Worm (Caenorhabditis elegans) whole organism, young adult: ENCODE results near the gene gegf-1.

Source experiments
- C06A6.2 ChIP-seq: fragments of 200-800 bp; sonication (Bioruptor generic); conservative IDR thresholded peaks from 2 replicates; pipeline ENCODE4 v1.3.6; 2022; ENCODE audit warnings: missing genetic modification characterization, missing compliant biosample characterization
- D2030.7 ChIP-seq: fragments of 200-800 bp; sonication (Bioruptor generic); IDR thresholded peaks from 2 replicates; pipeline ENCODE4 v1.3.6; 2022; ENCODE audit warnings: missing genetic modification reagents, missing genetic modification characterization, missing compliant biosample characterization
- F33H1.4 ChIP-seq: fragments of 200-800 bp; sonication (Bioruptor generic); IDR thresholded peaks from 2 replicates; pipeline ENCODE4 v1.3.6; 2022; ENCODE audit warnings: missing genetic modification reagents, missing genetic modification characterization, missing compliant biosample characterization
- F49E8.2 ChIP-seq: sonication (generic microtip); optimal IDR thresholded peaks from 3 replicates; lab custom pipeline; 2017; ENCODE audit warnings: missing genetic modification characterization, mild to moderate bottlenecking, missing compliant biosample characterization, antibody characterized with exemption, moderate library complexity; ENCODE audit not compliant: insufficient read depth
- F55B11.4 ChIP-seq: sonication (generic microtip); optimal IDR thresholded peaks from 2 replicates; lab custom pipeline; 2016; ENCODE audit warnings: missing compliant biosample characterization, missing genetic modification characterization, borderline replicate concordance; ENCODE audit not compliant: insufficient read depth
- F57C9.4 ChIP-seq: sonication (generic microtip); optimal IDR thresholded peaks from 2 replicates; lab custom pipeline; 2017; ENCODE audit warnings: mild to moderate bottlenecking, missing genetic modification characterization, missing compliant biosample characterization
- K12H6.12 ChIP-seq: fragments of 200-800 bp; sonication (Bioruptor generic); optimal IDR thresholded peaks from 2 replicates; lab custom pipeline; 2018; ENCODE audit warnings: mild to moderate bottlenecking, missing genetic modification characterization, missing compliant biosample characterization
- Y53G8AR.9 ChIP-seq: fragments of 200-800 bp; sonication (Bioruptor generic); conservative IDR thresholded peaks from 2 replicates; pipeline ENCODE4 v1.3.6; 2022; ENCODE audit warnings: missing genetic modification reagents, missing genetic modification characterization, missing compliant biosample characterization
- Y56A3A.18 ChIP-seq: fragments of 200-800 bp; sonication (Bioruptor generic); IDR thresholded peaks from 2 replicates; pipeline ENCODE4 v1.3.6; 2022; ENCODE audit warnings: missing genetic modification reagents, missing genetic modification characterization, missing compliant biosample characterization
- Y95B8A.8 ChIP-seq: fragments of 200-800 bp; sonication (Bioruptor generic); IDR thresholded peaks from 2 replicates; pipeline ENCODE4 v1.3.6; 2022; ENCODE audit warnings: missing genetic modification reagents, missing genetic modification characterization, missing compliant biosample characterization
- ZK185.1 ChIP-seq: sonication (generic microtip); optimal IDR thresholded peaks from 2 replicates; lab custom pipeline; 2016; ENCODE audit warnings: mild to moderate bottlenecking, missing genetic modification characterization, missing compliant biosample characterization; ENCODE audit not compliant: poor library complexity, severe bottlenecking
- aptf-3 ChIP-seq: fragments of 200-800 bp; sonication (Bioruptor generic); IDR thresholded peaks from 2 replicates; pipeline ENCODE4 v1.3.6; 2022; ENCODE audit warnings: missing genetic modification characterization, missing compliant biosample characterization
- attf-5 ChIP-seq: fragments of 200-800 bp; sonication (Bioruptor generic); optimal IDR thresholded peaks from 2 replicates; lab custom pipeline; 2018; ENCODE audit warnings: mild to moderate bottlenecking, missing genetic modification characterization, missing compliant biosample characterization
- attf-6 ChIP-seq: fragments of 200-800 bp; sonication (Bioruptor generic); IDR thresholded peaks from 2 replicates; pipeline ENCODE4 v1.3.6; 2022; ENCODE audit warnings: missing genetic modification reagents, missing genetic modification characterization, missing compliant biosample characterization
- bed-2 ChIP-seq: fragments of 200-800 bp; sonication (Bioruptor generic); IDR thresholded peaks from 2 replicates; pipeline ENCODE4 v1.3.6; 2022; ENCODE audit warnings: missing genetic modification reagents, missing genetic modification characterization, missing compliant biosample characterization
- ceh-100 ChIP-seq: fragments of 200-800 bp; sonication (Bioruptor generic); IDR thresholded peaks from 2 replicates; pipeline ENCODE4 v1.3.6; 2022; ENCODE audit warnings: missing genetic modification reagents, missing genetic modification characterization, missing compliant biosample characterization
- ceh-58 ChIP-seq: fragments of 200-800 bp; sonication (Bioruptor generic); IDR thresholded peaks from 2 replicates; pipeline ENCODE4 v1.3.6; 2022; ENCODE audit warnings: missing genetic modification characterization, missing compliant biosample characterization
- ceh-79 ChIP-seq: sonication (generic microtip); optimal IDR thresholded peaks from 2 replicates; lab custom pipeline; 2017; ENCODE audit warnings: mild to moderate bottlenecking, missing genetic modification characterization, missing compliant biosample characterization
- ceh-91 ChIP-seq: fragments of 200-800 bp; sonication (Bioruptor generic); IDR thresholded peaks from 2 replicates; pipeline ENCODE4 v1.3.6; 2022; ENCODE audit warnings: missing genetic modification reagents, missing genetic modification characterization, missing compliant biosample characterization
- dpl-1 ChIP-seq: fragments of 150-350 bp; optimal IDR thresholded peaks from 2 replicates; lab custom pipeline; 2014; ENCODE audit warnings: missing biosample characterization, missing genetic modification reagents, missing genetic modification characterization
- egl-44 ChIP-seq: fragments of 200-800 bp; sonication (Bioruptor generic); IDR thresholded peaks from 2 replicates; pipeline ENCODE4 v1.3.6; 2022; ENCODE audit warnings: missing genetic modification reagents, missing genetic modification characterization, missing compliant biosample characterization
- hlh-12 ChIP-seq: sonication (generic microtip); optimal IDR thresholded peaks from 2 replicates; lab custom pipeline; 2016; ENCODE audit warnings: missing genetic modification characterization, missing compliant biosample characterization
- hlh-26 ChIP-seq: fragments of 200-800 bp; sonication (Bioruptor generic); conservative IDR thresholded peaks from 2 replicates; pipeline ENCODE4 v1.3.6; 2022; ENCODE audit warnings: missing genetic modification reagents, missing genetic modification characterization, missing compliant biosample characterization
- hmg-20 ChIP-seq: fragments of 200-800 bp; sonication (Bioruptor generic); IDR thresholded peaks from 2 replicates; pipeline ENCODE4 v1.3.6; 2022; ENCODE audit warnings: missing genetic modification reagents, missing genetic modification characterization, missing compliant biosample characterization
- lag-1 ChIP-seq: fragments of 200-800 bp; sonication (Bioruptor generic); IDR thresholded peaks from 2 replicates; pipeline ENCODE4 v1.3.6; 2022; ENCODE audit warnings: missing genetic modification reagents, missing genetic modification characterization, missing compliant biosample characterization
- let-526 ChIP-seq: fragments of 200-800 bp; sonication (Bioruptor generic); IDR thresholded peaks from 2 replicates; pipeline ENCODE4 v1.3.6; 2022; ENCODE audit warnings: missing genetic modification reagents, missing genetic modification characterization, missing compliant biosample characterization
- lin-40 ChIP-seq: sonication (generic microtip); optimal IDR thresholded peaks from 2 replicates; lab custom pipeline; 2016; ENCODE audit warnings: missing genetic modification characterization, mild to moderate bottlenecking, missing compliant biosample characterization, missing genotype, missing genetic modification reagents
- lsl-1 ChIP-seq: fragments of 200-800 bp; sonication (Bioruptor generic); optimal IDR thresholded peaks from 2 replicates; lab custom pipeline; 2018; ENCODE audit warnings: mild to moderate bottlenecking, missing genetic modification characterization, moderate library complexity, missing compliant biosample characterization
- lsy-27 ChIP-seq: sonication (generic microtip); optimal IDR thresholded peaks from 2 replicates; lab custom pipeline; 2017; ENCODE audit warnings: missing genetic modification characterization, mild to moderate bottlenecking, missing compliant biosample characterization, antibody characterized with exemption, missing genotype, borderline replicate concordance; ENCODE audit not compliant: insufficient read depth
- madf-8 ChIP-seq: fragments of 200-800 bp; sonication (Bioruptor generic); conservative IDR thresholded peaks from 2 replicates; pipeline ENCODE4 v1.3.6; 2022; ENCODE audit warnings: missing genetic modification reagents, missing genetic modification characterization, missing compliant biosample characterization
- mel-28 ChIP-seq: sonication (generic microtip); optimal IDR thresholded peaks from 2 replicates; lab custom pipeline; 2016; ENCODE audit warnings: borderline replicate concordance, mild to moderate bottlenecking, missing genetic modification characterization, missing compliant biosample characterization
- mes-4 ChIP-seq: sonication (generic microtip); optimal IDR thresholded peaks from 2 replicates; lab custom pipeline; 2016; ENCODE audit warnings: missing genotype, missing genetic modification characterization, missing compliant biosample characterization
- nfya-1 ChIP-seq: sonication (generic microtip); optimal IDR thresholded peaks from 2 replicates; lab custom pipeline; 2017; ENCODE audit warnings: antibody characterized with exemption, missing compliant biosample characterization, missing genetic modification characterization, borderline replicate concordance; ENCODE audit not compliant: insufficient read depth
- nfya-2 ChIP-seq: fragments of 200-800 bp; sonication (Bioruptor generic); IDR thresholded peaks from 2 replicates; pipeline ENCODE4 v1.3.6; 2022; ENCODE audit warnings: missing genetic modification reagents, missing genetic modification characterization, missing compliant biosample characterization
- nhr-90 ChIP-seq: sonication (generic microtip); optimal IDR thresholded peaks from 2 replicates; lab custom pipeline; 2016; ENCODE audit warnings: missing genotype, mild to moderate bottlenecking, missing genetic modification characterization, missing compliant biosample characterization
- rec-8 ChIP-seq, 2 experiments: sonication (generic microtip); optimal IDR thresholded peaks; 2 replicates each; lab custom pipeline; 2016; ENCODE audit warnings: mild to moderate bottlenecking in 2 of 2, missing genetic modification characterization in 2 of 2, missing genetic modification reagents in 2 of 2, missing genotype in 2 of 2, missing biosample characterization in 1 of 2, missing compliant biosample characterization in 1 of 2, moderate library complexity in 1 of 2
- rpc-1 ChIP-seq, 2 experiments: fragments of 150-350 bp in 1 of 2; sonication (generic microtip) in 1 of 2; optimal IDR thresholded peaks; 2 replicates each; lab custom pipeline; 2014 to 2018; ENCODE audit warnings: missing biosample characterization in 1 of 2, missing genetic modification characterization in 1 of 2, missing genetic modification reagents in 1 of 2, missing genotype in 1 of 2
- sdz-38 ChIP-seq: sonication (generic microtip); optimal IDR thresholded peaks from 2 replicates; lab custom pipeline; 2016; ENCODE audit warnings: missing genotype, missing genetic modification characterization, missing compliant biosample characterization
- snpc-1.1 ChIP-seq: sonication (generic microtip); optimal IDR thresholded peaks from 2 replicates; lab custom pipeline; 2017; ENCODE audit warnings: missing genetic modification characterization, mild to moderate bottlenecking, missing compliant biosample characterization, antibody characterized with exemption, moderate library complexity, missing genotype, missing genetic modification reagents; ENCODE audit not compliant: insufficient read depth
- snpc-1.3 ChIP-seq: sonication (generic microtip); optimal IDR thresholded peaks from 2 replicates; lab custom pipeline; 2017; ENCODE audit warnings: missing genetic modification characterization, mild to moderate bottlenecking, missing compliant biosample characterization, antibody characterized with exemption, moderate library complexity, missing genotype, missing genetic modification reagents; ENCODE audit not compliant: insufficient read depth
- snpc-4 ChIP-seq, 5 experiments: fragments of 150-350 bp in 1 of 5; sonication (generic microtip) in 4 of 5; optimal IDR thresholded peaks; 2 replicates each; lab custom pipeline; 2014 to 2018; ENCODE audit warnings: missing genetic modification characterization in 5 of 5, missing biosample characterization in 3 of 5, antibody characterized with exemption in 2 of 5, mild to moderate bottlenecking in 2 of 5, missing compliant biosample characterization in 2 of 5, missing genotype in 2 of 5, moderate library complexity in 2 of 5, missing genetic modification reagents in 1 of 5
- somi-1 ChIP-seq: fragments of 200-800 bp; sonication (Bioruptor generic); optimal IDR thresholded peaks from 2 replicates; lab custom pipeline; 2018; ENCODE audit warnings: mild to moderate bottlenecking, missing genetic modification characterization, missing compliant biosample characterization
- tbp1 ChIP-seq: fragments of 200-800 bp; sonication (Bioruptor generic); optimal IDR thresholded peaks from 2 replicates; lab custom pipeline; 2018; ENCODE audit warnings: mild to moderate bottlenecking, missing genetic modification characterization, missing compliant biosample characterization
- tbx-9 ChIP-seq: sonication (generic microtip); optimal IDR thresholded peaks from 2 replicates; lab custom pipeline; 2016; ENCODE audit warnings: borderline replicate concordance, missing genetic modification characterization, inconsistent platforms, missing compliant biosample characterization
- zim-3 ChIP-seq: sonication (generic microtip); optimal IDR thresholded peaks from 2 replicates; lab custom pipeline; 2017; ENCODE audit warnings: mild to moderate bottlenecking, missing genetic modification characterization, moderate library complexity, missing compliant biosample characterization
- ztf-22 ChIP-seq: fragments of 200-800 bp; sonication (Bioruptor generic); optimal IDR thresholded peaks from 2 replicates; lab custom pipeline; 2018; ENCODE audit warnings: mild to moderate bottlenecking, missing genetic modification characterization, moderate library complexity, missing compliant biosample characterization

gegf-1 gene

ce11 chrIV:192046-192445 is 34.3 kb upstream of the gegf-1 start, which contains the start of gene Y38C1AA.12 (continued):
- TF ChIP-seq D2030.7 (GFP tag; lab: Robert Waterston, UW) (peak; percentile 87), dpl-1 (peak; percentile 15), ztf-22 (GFP tag; lab: Kevin White, UChicago) (no peak), ceh-91 (GFP tag; lab: Robert Waterston, UW) (peak; percentile 51), snpc-1.3 (tag; lab: Kevin White, UChicago) (no peak), ceh-100 (GFP tag; lab: Robert Waterston, UW) (peak; percentile 67), hlh-26 (GFP tag; lab: Robert Waterston, UW) (no peak), hlh-12 (peak; percentile 23), egl-44 (GFP tag; lab: Robert Waterston, UW) (no peak), tbp1 (peak; percentile 40), sdz-38 (tag; lab: Kevin White, UChicago) (no peak), let-526 (0 out of 2 replicates have a peak, but pooled peaks have one; percentile 30), tbx-9 (tag; lab: Kevin White, UChicago) (no peak), mes-4 (tag; lab: Kevin White, UChicago) (no peak), nfya-1 (tag; lab: Kevin White, UChicago) (no peak), ceh-58 (GFP tag; lab: Robert Waterston, UW) (no peak), K12H6.12 (peak; percentile 79), zim-3 (tag; lab: Kevin White, UChicago) (peak; percentile 98), somi-1 (peak; percentile 19), lag-1 (GFP tag; lab: Robert Waterston, UW) (no peak), Y56A3A.18 (no peak), attf-5 (GFP tag; lab: Kevin White, UChicago) (peak; percentile 79), F33H1.4 (GFP tag; lab: Robert Waterston, UW) (peak; percentile 48; the same call in 1 of the 2 replicates), F55B11.4 (tag; lab: Kevin White, UChicago) (no peak), snpc-1.1 (tag; lab: Kevin White, UChicago) (peak; percentile 22), hmg-20 (GFP tag; lab: Robert Waterston, UW) (peak; percentile 63; the same call in 1 of the 2 replicates), aptf-3 (no peak), ZK185.1 (tag; lab: Kevin White, UChicago) (peak; percentile 93), mel-28 (no peak), Y53G8AR.9 (peak; percentile 46; the same call in 1 of the 2 replicates), bed-2 (GFP tag; lab: Robert Waterston, UW) (0 out of 2 replicates have a peak, but pooled peaks have one; percentile 75), lsl-1 (peak; percentile 47), nhr-90 (tag; lab: Kevin White, UChicago) (no peak), Y95B8A.8 (no peak), lsy-27 (no peak), attf-6 (no peak), F57C9.4 (peak; percentile 31), snpc-4 (GFP tag; optimal IDR thresholded peaks at IDR 0.05; lab: Kevin White, UChicago) (no peak), snpc-4 (tag; optimal IDR thresholded peaks at IDR 0.05; lab: Kevin White, UChicago) (peak in 2 of 4 experiments; percentile 5 to 42), F49E8.2 (tag; lab: Kevin White, UChicago) (no peak), lin-40 (tag; lab: Kevin White, UChicago) (peak; percentile 79), madf-8 (GFP tag; lab: Robert Waterston, UW) (no peak), ceh-79 (tag; lab: Kevin White, UChicago) (no peak), C06A6.2 (GFP tag; lab: Robert Waterston, UW) (no peak), nfya-2 (no peak), rec-8 (tag; optimal IDR thresholded peaks at IDR 0.05; lab: Kevin White, UChicago) (peak; percentile 17 to 38), rpc-1 (optimal IDR thresholded peaks at IDR 0.05; lab: Kevin White, UChicago) (no peak), rpc-1 (tag; optimal IDR thresholded peaks at IDR 0.05; lab: Kevin White, UChicago) (no peak)
